Fruit fly (Drosophila melanogaster) whole organism, embryonic: Measurements from ENCODE around the gene CG6040.
A peak's percentile ranks its signal among the peaks of the same experiment; 100 is the strongest.

Source experiments
- Bteb2 ChIP-seq: fragments of 200-800 bp; sonication (Bioruptor generic); optimal IDR thresholded peaks from 2 replicates; lab custom pipeline; 2016; ENCODE audit warnings: missing biosample characterization, missing genetic modification characterization
- CG10431 ChIP-seq: fragments of 200-800 bp; sonication (Bioruptor generic); optimal IDR thresholded peaks from 3 replicates; lab custom pipeline; 2018; ENCODE audit warnings: missing biosample characterization, mild to moderate bottlenecking, missing genetic modification characterization
- CG10979 ChIP-seq: fragments of 200-800 bp; sonication (Bioruptor generic); optimal IDR thresholded peaks from 2 replicates; lab custom pipeline; 2018; ENCODE audit warnings: missing biosample characterization, mild to moderate bottlenecking, missing genetic modification characterization, moderate library complexity
- CG11723 ChIP-seq: fragments of 200-800 bp; sonication (Bioruptor generic); optimal IDR thresholded peaks from 2 replicates; lab custom pipeline; 2017; ENCODE audit warnings: missing biosample characterization, mild to moderate bottlenecking, missing genetic modification characterization
- CG12391 ChIP-seq: fragments of 200-800 bp; sonication (Bioruptor generic); optimal IDR thresholded peaks from 3 replicates; lab custom pipeline; 2018; ENCODE audit warnings: missing biosample characterization, mild to moderate bottlenecking, missing genetic modification characterization, moderate library complexity
- CG13775 ChIP-seq: fragments of 200-800 bp; sonication (Bioruptor generic); optimal IDR thresholded peaks from 3 replicates; lab custom pipeline; 2017; ENCODE audit warnings: missing biosample characterization, mild to moderate bottlenecking, missing genetic modification characterization
- CG17568 ChIP-seq: fragments of 200-800 bp; sonication (Bioruptor generic); optimal IDR thresholded peaks from 2 replicates; lab custom pipeline; 2018; ENCODE audit warnings: missing biosample characterization, mild to moderate bottlenecking, missing genetic modification characterization, moderate library complexity
- CG17612 ChIP-seq: fragments of 200-800 bp; sonication (Bioruptor generic); IDR thresholded peaks from 2 replicates; pipeline ENCODE4 v1.3.6; 2022; ENCODE audit warnings: missing biosample characterization, missing genetic modification characterization
- CG17912 ChIP-seq: fragments of 200-800 bp; sonication (Bioruptor generic); optimal IDR thresholded peaks from 2 replicates; lab custom pipeline; 2018; ENCODE audit warnings: missing biosample characterization, mild to moderate bottlenecking, missing genetic modification characterization
- CG18764 ChIP-seq: fragments of 200-800 bp; sonication (Bioruptor generic); optimal IDR thresholded peaks from 3 replicates; lab custom pipeline; 2016; ENCODE audit warnings: missing biosample characterization, missing genetic modification characterization
- CG2199 ChIP-seq: fragments of 200-800 bp; sonication (Bioruptor generic); IDR thresholded peaks from 3 replicates; pipeline ENCODE4 v1.3.6; 2022; ENCODE audit warnings: missing biosample characterization, missing genetic modification characterization
- CG4424 ChIP-seq: fragments of 200-800 bp; sonication (Bioruptor generic); optimal IDR thresholded peaks from 3 replicates; lab custom pipeline; 2016; ENCODE audit warnings: missing biosample characterization, missing genetic modification characterization
- CG4820 ChIP-seq: fragments of 200-800 bp; sonication (Bioruptor generic); optimal IDR thresholded peaks from 3 replicates; lab custom pipeline; 2016; ENCODE audit warnings: missing biosample characterization, missing genetic modification characterization
- CG6791 ChIP-seq: fragments of 200-800 bp; sonication (Bioruptor generic); IDR thresholded peaks from 3 replicates; pipeline ENCODE4 v1.3.6; 2022; ENCODE audit warnings: missing biosample characterization, missing genetic modification characterization; ENCODE audit not compliant: partially characterized antibody
- CG7271 ChIP-seq: fragments of 200-800 bp; sonication (Bioruptor generic); optimal IDR thresholded peaks from 2 replicates; lab custom pipeline; 2018; ENCODE audit warnings: missing biosample characterization, mild to moderate bottlenecking, missing genetic modification characterization, moderate library complexity
- CG7556 ChIP-seq: fragments of 200-800 bp; sonication (Bioruptor generic); optimal IDR thresholded peaks from 2 replicates; lab custom pipeline; 2017; ENCODE audit warnings: missing biosample characterization, mild to moderate bottlenecking, missing genetic modification characterization
- CG8089 ChIP-seq: fragments of 200-800 bp; sonication (Bioruptor generic); optimal IDR thresholded peaks from 3 replicates; lab custom pipeline; 2016; ENCODE audit warnings: missing biosample characterization, missing genetic modification characterization
- CG8290 ChIP-seq, 3 experiments: fragments of 200-800 bp; sonication (Bioruptor generic); optimal IDR thresholded peaks; 2 replicates each; lab custom pipeline; 2016 to 2019; ENCODE audit warnings: missing biosample characterization in 3 of 3, missing genetic modification characterization in 3 of 3, mild to moderate bottlenecking in 2 of 3, moderate library complexity in 1 of 3
- CG9727 ChIP-seq: fragments of 200-800 bp; sonication (Bioruptor generic); optimal IDR thresholded peaks from 3 replicates; lab custom pipeline; 2017; ENCODE audit warnings: missing biosample characterization, mild to moderate bottlenecking, missing genetic modification characterization
- CG9932 ChIP-seq: fragments of 200-800 bp; sonication (Bioruptor generic); IDR thresholded peaks from 2 replicates; pipeline ENCODE4 v1.3.6; 2022; ENCODE audit warnings: missing biosample characterization, missing genetic modification characterization
- D19B ChIP-seq: fragments of 200-800 bp; sonication (Bioruptor generic); optimal IDR thresholded peaks from 2 replicates; lab custom pipeline; 2017; ENCODE audit warnings: missing biosample characterization, mild to moderate bottlenecking, missing genetic modification characterization
- H2.0 ChIP-seq: fragments of 200-800 bp; sonication (Bioruptor generic); IDR thresholded peaks from 2 replicates; pipeline ENCODE4 v1.3.6; 2022; ENCODE audit warnings: missing biosample characterization, missing genetic modification characterization
- HLHmδ ChIP-seq: fragments of 200-800 bp; sonication (Bioruptor generic); optimal IDR thresholded peaks from 2 replicates; lab custom pipeline; 2018; ENCODE audit warnings: missing biosample characterization, mild to moderate bottlenecking, missing genetic modification characterization, moderate library complexity
- NFAT ChIP-seq: fragments of 200-800 bp; sonication (Bioruptor generic); IDR thresholded peaks from 2 replicates; pipeline ENCODE4 v1.3.6; 2022; ENCODE audit warnings: missing biosample characterization, missing genetic modification characterization
- Side ChIP-seq: fragments of 200-800 bp; sonication (Bioruptor generic); optimal IDR thresholded peaks from 2 replicates; lab custom pipeline; 2016; ENCODE audit warnings: missing biosample characterization, missing genetic modification characterization
- Ssrp ChIP-seq: fragments of 200-800 bp; sonication (Bioruptor generic); optimal IDR thresholded peaks from 2 replicates; lab custom pipeline; 2018; ENCODE audit warnings: missing biosample characterization, mild to moderate bottlenecking, missing genetic modification characterization, moderate library complexity
- amos ChIP-seq: fragments of 200-800 bp; sonication (Bioruptor generic); IDR thresholded peaks from 2 replicates; pipeline ENCODE4 v1.3.6; 2022; ENCODE audit warnings: missing biosample characterization, missing genetic modification characterization; ENCODE audit not compliant: partially characterized antibody
- az2 ChIP-seq: fragments of 200-800 bp; sonication (Bioruptor generic); optimal IDR thresholded peaks from 3 replicates; lab custom pipeline; 2016; ENCODE audit warnings: missing biosample characterization, missing genetic modification characterization
- bcd ChIP-seq: fragments of 200-800 bp; sonication (Bioruptor generic); optimal IDR thresholded peaks from 2 replicates; lab custom pipeline; 2017; ENCODE audit warnings: missing biosample characterization, mild to moderate bottlenecking, missing genetic modification characterization
- bsh ChIP-seq, 2 experiments: fragments of 200-800 bp; sonication (Bioruptor generic); optimal IDR thresholded peaks; 2 replicates each; lab custom pipeline; 2017 to 2018; ENCODE audit warnings: mild to moderate bottlenecking in 2 of 2, missing biosample characterization in 2 of 2, missing genetic modification characterization in 2 of 2, moderate library complexity in 1 of 2
- chm ChIP-seq: fragments of 200-800 bp; sonication (Bioruptor generic); IDR thresholded peaks from 2 replicates; pipeline ENCODE4 v1.3.6; 2022; ENCODE audit warnings: missing biosample characterization, missing genetic modification characterization
- chn ChIP-seq: fragments of 200-800 bp; sonication (Bioruptor generic); optimal IDR thresholded peaks from 2 replicates; lab custom pipeline; 2016; ENCODE audit warnings: missing biosample characterization, missing genetic modification characterization
- dysf ChIP-seq: fragments of 200-800 bp; sonication (Bioruptor generic); IDR thresholded peaks from 3 replicates; pipeline ENCODE4 v1.3.6; 2022; ENCODE audit warnings: missing biosample characterization, missing genetic modification characterization
- esg ChIP-seq: fragments of 200-800 bp; sonication (Bioruptor generic); conservative IDR thresholded peaks from 2 replicates; pipeline ENCODE4 v1.3.6; 2022; ENCODE audit warnings: missing biosample characterization, missing genetic modification characterization
- eyg ChIP-seq: fragments of 200-800 bp; sonication (Bioruptor generic); optimal IDR thresholded peaks from 3 replicates; lab custom pipeline; 2016; ENCODE audit warnings: missing biosample characterization, missing genetic modification characterization
- fd102C ChIP-seq: fragments of 200-800 bp; sonication (Bioruptor generic); optimal IDR thresholded peaks from 2 replicates; lab custom pipeline; 2018; ENCODE audit warnings: missing biosample characterization, mild to moderate bottlenecking, missing genetic modification characterization, moderate library complexity
- ind ChIP-seq: fragments of 200-800 bp; sonication (Bioruptor generic); optimal IDR thresholded peaks from 3 replicates; lab custom pipeline; 2016; ENCODE audit warnings: missing biosample characterization, missing genetic modification characterization
- jigr1 ChIP-seq: fragments of 200-800 bp; sonication (Bioruptor generic); IDR thresholded peaks from 3 replicates; pipeline ENCODE4 v1.3.6; 2022; ENCODE audit warnings: missing biosample characterization, missing genetic modification characterization
- jing ChIP-seq: fragments of 200-800 bp; sonication (Bioruptor generic); optimal IDR thresholded peaks from 2 replicates; lab custom pipeline; 2018; ENCODE audit warnings: missing biosample characterization, mild to moderate bottlenecking, missing genetic modification characterization
- pho ChIP-seq: fragments of 200-800 bp; sonication (Bioruptor generic); optimal IDR thresholded peaks from 2 replicates; lab custom pipeline; 2016; ENCODE audit warnings: missing biosample characterization, missing genetic modification characterization
- sc ChIP-seq, 3 experiments: fragments of >200 bp in 2 of 3; fragments of 200-800 bp in 1 of 3; sonication (Bioruptor generic) in 1 of 3; optimal IDR thresholded peaks; 2 replicates in 2 of 3; 3 replicates in 1 of 3; lab custom pipeline; 2017; ENCODE audit warnings: mild to moderate bottlenecking in 1 of 3, missing biosample characterization in 1 of 3, missing genetic modification characterization in 1 of 3, missing genetic modification reagents in 1 of 3
- schlank ChIP-seq: fragments of 200-800 bp; sonication (Bioruptor generic); optimal IDR thresholded peaks from 2 replicates; lab custom pipeline; 2018; ENCODE audit warnings: missing biosample characterization, mild to moderate bottlenecking, missing genetic modification characterization
- stwl ChIP-seq: fragments of 200-800 bp; sonication (Bioruptor generic); optimal IDR thresholded peaks from 3 replicates; lab custom pipeline; 2018; ENCODE audit warnings: missing biosample characterization, mild to moderate bottlenecking, missing genetic modification characterization, moderate library complexity
- tna ChIP-seq: fragments of 200-800 bp; sonication (Bioruptor generic); IDR thresholded peaks from 2 replicates; pipeline ENCODE4 v1.3.6; 2022; ENCODE audit warnings: missing biosample characterization, missing genetic modification characterization; ENCODE audit not compliant: partially characterized antibody
- trem ChIP-seq: fragments of 200-800 bp; optimal IDR thresholded peaks from 3 replicates; lab custom pipeline; 2019; ENCODE audit warnings: missing biosample characterization, mild to moderate bottlenecking, missing genetic modification characterization, moderate library complexity
- unc-4 ChIP-seq: fragments of 200-800 bp; sonication (Bioruptor generic); IDR thresholded peaks from 2 replicates; pipeline ENCODE4 v1.3.6; 2022; ENCODE audit warnings: missing biosample characterization, missing genetic modification characterization; ENCODE audit not compliant: partially characterized antibody
- vvl ChIP-seq: fragments of 200-800 bp; sonication (Bioruptor generic); IDR thresholded peaks from 2 replicates; pipeline ENCODE4 v1.3.6; 2022; ENCODE audit warnings: missing biosample characterization, missing genetic modification characterization
- z ChIP-seq: fragments of 200-800 bp; sonication (Bioruptor generic); IDR thresholded peaks from 3 replicates; pipeline ENCODE4 v1.3.6; 2022; ENCODE audit warnings: missing biosample characterization, missing genetic modification characterization

Gene CG6040

dm6 chr3R:19093127-19093812, 3.5 kb upstream of the CG6040 start (continued):
- TF ChIP-seq pho (no peak), CG8089 (GFP tag; lab: Kevin White, UChicago) (no peak), CG8290 (GFP tag; optimal IDR thresholded peaks at IDR 0.05; lab: Kevin White, UChicago) (no peak), CG8290 (tag; optimal IDR thresholded peaks at IDR 0.05; lab: Kevin White, UChicago) (peak in 1 of 2 experiments; percentile 48), HLHmδ (no peak), stwl (no peak), schlank (tag; lab: Kevin White, UChicago) (no peak), eyg (GFP tag; lab: Kevin White, UChicago) (no peak), CG9932 (GFP tag; lab: Robert Waterston, UW) (peak; percentile 34; the same call in 1 of the 2 replicates), Bteb2 (GFP tag; lab: Kevin White, UChicago) (no peak), z (GFP tag; lab: Robert Waterston, UW) (no peak), CG6791 (GFP tag; lab: Robert Waterston, UW) (no peak), Side (GFP tag; lab: Kevin White, UChicago) (no peak), trem (tag; lab: Kevin White, UChicago) (no peak), CG9727 (GFP tag; lab: Kevin White, UChicago) (peak; percentile 58), chn (GFP tag; lab: Kevin White, UChicago) (peak; percentile 15), dysf (no peak), esg (GFP tag; lab: Robert Waterston, UW) (no peak), CG4820 (GFP tag; lab: Kevin White, UChicago) (peak; percentile 6), Ssrp (tag; lab: Kevin White, UChicago) (peak; percentile 45), CG17912 (GFP tag; lab: Kevin White, UChicago) (no peak), H2.0 (GFP tag; lab: Robert Waterston, UW) (peak; percentile 31; the same call in 1 of the 2 replicates), chm (GFP tag; lab: Robert Waterston, UW) (peak; percentile 56; the same call in 1 of the 2 replicates), CG2199 (GFP tag; lab: Robert Waterston, UW) (0 out of 3 replicates have a peak, but pooled peaks have one; percentile 24), D19B (GFP tag; lab: Kevin White, UChicago) (peak; percentile 2), NFAT (GFP tag; lab: Robert Waterston, UW) (peak; percentile 57; the same call in 1 of the 2 replicates), CG17612 (GFP tag; lab: Robert Waterston, UW) (no peak), sc (optimal IDR thresholded peaks at IDR 0.05; lab: Kevin White, UChicago) (no peak), sc (GFP tag; optimal IDR thresholded peaks at IDR 0.05; lab: Kevin White, UChicago) (peak; percentile 12), CG11723 (GFP tag; lab: Kevin White, UChicago) (peak; percentile 22), CG7556 (peak; percentile 49), bsh (GFP tag; optimal IDR thresholded peaks at IDR 0.05; lab: Kevin White, UChicago) (no peak), CG18764 (GFP tag; lab: Kevin White, UChicago) (peak; percentile 3), jing (GFP tag; lab: Kevin White, UChicago) (no peak), CG7271 (no peak), unc-4 (GFP tag; lab: Robert Waterston, UW) (no peak), CG10979 (peak; percentile 31), bcd (GFP tag; lab: Kevin White, UChicago) (peak; percentile 25), az2 (GFP tag; lab: Kevin White, UChicago) (peak; percentile 35), fd102C (GFP tag; lab: Kevin White, UChicago) (no peak), amos (GFP tag; lab: Robert Waterston, UW) (peak; percentile 31; the same call in 1 of the 2 replicates), CG17568 (GFP tag; lab: Kevin White, UChicago) (no peak), jigr1 (no peak), CG10431 (no peak), CG13775 (GFP tag; lab: Kevin White, UChicago) (peak; percentile 34), CG12391 (tag; lab: Kevin White, UChicago) (peak; percentile 40), vvl (GFP tag; lab: Robert Waterston, UW) (peak; percentile 64), CG4424 (GFP tag; lab: Kevin White, UChicago) (peak; percentile 51), tna (GFP tag; lab: Robert Waterston, UW) (no peak), ind (GFP tag; lab: Kevin White, UChicago) (peak; percentile 31)
